Fruit fly (Drosophila melanogaster): ENCODE data around the gene Skel.
A peak's percentile ranks its signal among the peaks of the same experiment; 100 is the strongest.

Gene Skel

dm6 chr3R:10681682-10681962 is 5.1 kb upstream of the Skel start (continued):
- TF ChIP-seq Jarid2 (GFP tag; optimal IDR thresholded peaks at IDR 0.05) (no peak), ci (GFP tag; IDR thresholded peaks at IDR 0.05) (peak; percentile 82), sd (tag; optimal IDR thresholded peaks at IDR 0.05) (no peak), gem (tag; optimal IDR thresholded peaks at IDR 0.05) (peak; percentile 39), sisA (GFP tag; IDR thresholded peaks at IDR 0.05) (peak; percentile 75), CG13624 (GFP tag; optimal IDR thresholded peaks at IDR 0.05) (no peak), org-1 (GFP tag; optimal IDR thresholded peaks at IDR 0.05) (no peak), CG7963 (GFP tag; IDR thresholded peaks at IDR 0.05; ENCODE audit: partially characterized antibody) (no peak), trem (tag; optimal IDR thresholded peaks at IDR 0.05) (no peak), ttk (GFP tag; IDR thresholded peaks at IDR 0.05) (peak; percentile 59; the same call in 1 of the 2 replicates), E2f1 (GFP tag; IDR thresholded peaks at IDR 0.05) (peak; percentile 66), lbe (GFP tag; optimal IDR thresholded peaks at IDR 0.05) (no peak), sens (GFP tag) (no peak), vvl (GFP tag; IDR thresholded peaks at IDR 0.05) (peak; percentile 88), onecut (GFP tag; IDR thresholded peaks at IDR 0.05) (peak; percentile 2; the same call in 1 of the 2 replicates), nom (GFP tag; optimal IDR thresholded peaks at IDR 0.05) (no peak), CG3281 (GFP tag; optimal IDR thresholded peaks at IDR 0.05) (peak; percentile 32), bbx (GFP tag; IDR thresholded peaks at IDR 0.05; ENCODE audit: partially characterized antibody) (no peak), gcm (GFP tag; optimal IDR thresholded peaks at IDR 0.05) (no peak), HLH54F (GFP tag; optimal IDR thresholded peaks at IDR 0.05) (no peak), twi (tag; optimal IDR thresholded peaks at IDR 0.05) (no peak), tin (GFP tag; optimal IDR thresholded peaks at IDR 0.05) (no peak), CG31388 (GFP tag; optimal IDR thresholded peaks at IDR 0.05) (no peak), CG13296 (GFP tag; optimal IDR thresholded peaks at IDR 0.05) (no peak), hb (GFP tag; IDR thresholded peaks at IDR 0.05; ENCODE audit: partially characterized antibody) (no peak), ab (GFP tag; optimal IDR thresholded peaks at IDR 0.05) (no peak), CG18011 (GFP tag; optimal IDR thresholded peaks at IDR 0.05) (no peak), slou (GFP tag; optimal IDR thresholded peaks at IDR 0.05) (no peak), E2f2 (GFP tag; IDR thresholded peaks at IDR 0.05) (peak; percentile 5; the same call in 1 of the 2 replicates), CG8765 (GFP tag; IDR thresholded peaks at IDR 0.05) (no peak), CG6765 (GFP tag; optimal IDR thresholded peaks at IDR 0.05) (no peak), NC2β (GFP tag; optimal IDR thresholded peaks at IDR 0.05) (no peak), B-H2 (GFP tag; optimal IDR thresholded peaks at IDR 0.05) (no peak), bowl (GFP tag; IDR thresholded peaks at IDR 0.05) (peak; percentile 46; the same call in 1 of the 2 replicates), dmrt99B (tag; optimal IDR thresholded peaks at IDR 0.05) (no peak), TFAM (GFP tag; optimal IDR thresholded peaks at IDR 0.05) (no peak), CG42726 (GFP tag; IDR thresholded peaks at IDR 0.05; ENCODE audit: partially characterized antibody) (no peak), CG9876 (GFP tag; optimal IDR thresholded peaks at IDR 0.05) (no peak), Hr3 (GFP tag; optimal IDR thresholded peaks at IDR 0.05) (no peak), Dad (GFP tag; optimal IDR thresholded peaks at IDR 0.05) (no peak), CG6791 (GFP tag; IDR thresholded peaks at IDR 0.05; ENCODE audit: partially characterized antibody) (no peak), Hmx (GFP tag; optimal IDR thresholded peaks at IDR 0.05) (no peak), CG6813 (GFP tag; optimal IDR thresholded peaks at IDR 0.05) (no peak), CG11085 (GFP tag; IDR thresholded peaks at IDR 0.05) (no peak), Med (GFP tag) (peak; percentile 74), CG7556 (GFP tag; optimal IDR thresholded peaks at IDR 0.05) (no peak), tgo (GFP tag; IDR thresholded peaks at IDR 0.05) (peak; percentile 59; the same call in 2 of the 3 replicates), ewg (GFP tag; optimal IDR thresholded peaks at IDR 0.05) (no peak), z (GFP tag; IDR thresholded peaks at IDR 0.05) (peak; percentile 67; the same call in 2 of the 3 replicates), CoRest (tag; optimal IDR thresholded peaks at IDR 0.05) (no peak), Dfd (GFP tag; optimal IDR thresholded peaks at IDR 0.05) (no peak), Nf-YC (tag; optimal IDR thresholded peaks at IDR 0.05) (no peak)

All from whole organism, embryonic.